Worm (Caenorhabditis elegans) whole organism, early embryonic: Measurements from ENCODE around the gene R09F10.3.
"Not testable (repeated sequence)": the region's sequence is repeated elsewhere in the genome, so short reads cannot be mapped to it uniquely, and the experiment has no call there.

Experiments used
- B0310.2 ChIP-seq: sonication (generic microtip); optimal IDR thresholded peaks from 2 replicates; lab custom pipeline; 2016; ENCODE audit warnings: mild to moderate bottlenecking, missing genetic modification characterization, missing compliant biosample characterization
- F13C5.2 ChIP-seq: sonication (generic microtip); optimal IDR thresholded peaks from 2 replicates; lab custom pipeline; 2017; ENCODE audit warnings: mild to moderate bottlenecking, missing genetic modification characterization, inconsistent platforms, missing compliant biosample characterization
- aly-1 ChIP-seq: sonication (generic microtip); optimal IDR thresholded peaks from 2 replicates; lab custom pipeline; 2016; ENCODE audit warnings: missing genetic modification characterization, missing compliant biosample characterization
- ama-1 ChIP-seq: fragments of 150-350 bp; optimal IDR thresholded peaks from 2 replicates; lab custom pipeline; 2014
- ceh-13 ChIP-seq: fragments of 200-800 bp; sonication (Bioruptor generic); optimal IDR thresholded peaks from 2 replicates; lab custom pipeline; 2018; ENCODE audit warnings: mild to moderate bottlenecking, missing genetic modification characterization, missing compliant biosample characterization
- ceh-36 ChIP-seq: sonication (generic microtip); optimal IDR thresholded peaks from 2 replicates; lab custom pipeline; 2016; ENCODE audit warnings: missing genetic modification characterization, inconsistent platforms, missing compliant biosample characterization
- ets-7 ChIP-seq: sonication (generic microtip); optimal IDR thresholded peaks from 2 replicates; lab custom pipeline; 2016; ENCODE audit warnings: missing genotype, missing genetic modification characterization, missing compliant biosample characterization
- flt-1 ChIP-seq: fragments of 200-800 bp; sonication (Bioruptor generic); IDR thresholded peaks from 2 replicates; pipeline ENCODE4 v1.3.6; 2022; ENCODE audit warnings: missing genetic modification characterization, missing compliant biosample characterization
- hmbx-1 ChIP-seq: sonication (generic microtip); optimal IDR thresholded peaks from 2 replicates; lab custom pipeline; 2016; ENCODE audit warnings: mild to moderate bottlenecking, missing genetic modification characterization, missing compliant biosample characterization
- hmg-4 ChIP-seq: fragments of 200-800 bp; sonication (Bioruptor generic); optimal IDR thresholded peaks from 2 replicates; lab custom pipeline; 2018; ENCODE audit warnings: mild to moderate bottlenecking, missing genetic modification characterization, missing compliant biosample characterization
- hnd-1 ChIP-seq: sonication (generic microtip); optimal IDR thresholded peaks from 2 replicates; lab custom pipeline; 2016; ENCODE audit warnings: missing genetic modification characterization, missing compliant biosample characterization
- pes-1 ChIP-seq: fragments of 200-800 bp; sonication (Bioruptor generic); IDR thresholded peaks from 2 replicates; pipeline ENCODE4 v1.3.6; 2022; ENCODE audit warnings: missing genetic modification reagents, missing genetic modification characterization, missing compliant biosample characterization
- scrt-1 ChIP-seq: fragments of 200-800 bp; sonication (Bioruptor generic); IDR thresholded peaks from 2 replicates; pipeline ENCODE4 v1.3.6; 2022; ENCODE audit warnings: missing genetic modification characterization, missing compliant biosample characterization
- sea-1 ChIP-seq: fragments of 200-800 bp; sonication (Bioruptor generic); conservative IDR thresholded peaks from 2 replicates; pipeline ENCODE4 v1.3.6; 2022; ENCODE audit warnings: missing genetic modification characterization, missing compliant biosample characterization
- tbx-11 ChIP-seq: fragments of 200-800 bp; sonication (Bioruptor generic); IDR thresholded peaks from 2 replicates; pipeline ENCODE4 v1.3.6; 2022; ENCODE audit warnings: missing genetic modification characterization, missing compliant biosample characterization
- tbx-37 ChIP-seq: fragments of 200-800 bp; sonication (Bioruptor generic); conservative IDR thresholded peaks from 2 replicates; pipeline ENCODE4 v1.3.6; 2022; ENCODE audit warnings: missing genetic modification reagents, missing genetic modification characterization, missing compliant biosample characterization
- tra-4 ChIP-seq: sonication (generic microtip); optimal IDR thresholded peaks from 2 replicates; lab custom pipeline; 2017; ENCODE audit warnings: missing genetic modification characterization, missing compliant biosample characterization

R09F10.3 gene

DNA sequence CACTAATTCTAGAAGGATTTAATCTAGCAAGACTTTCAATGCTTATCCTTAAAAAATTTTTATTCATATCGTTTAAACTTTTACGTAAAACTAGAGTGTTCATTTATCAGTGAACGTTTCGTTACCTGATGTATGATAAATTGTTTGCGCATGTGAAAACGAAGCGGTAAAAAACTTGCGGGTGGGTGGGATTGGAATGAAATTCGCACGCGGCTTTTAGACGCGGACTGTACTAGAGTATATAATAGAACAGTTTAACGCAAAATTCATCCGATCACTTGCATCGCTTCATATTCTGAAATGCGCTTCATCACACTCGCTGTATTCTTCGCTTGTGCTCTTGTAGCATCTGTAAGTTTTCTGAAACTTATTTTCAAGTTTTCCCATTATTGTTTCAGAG, 27.4 kb downstream of the R09F10.3 start, which contains the start of gene abu-9:
TSS of gene abu-9 (plus strand) at position 301 of the 400 bp plus-strand sequence.
- not testable (repeated sequence) for TF ChIP-seq F13C5.2 (tag; lab: Kevin White, UChicago); tbx-37; ets-7 (tag; lab: Kevin White, UChicago)

DNA sequence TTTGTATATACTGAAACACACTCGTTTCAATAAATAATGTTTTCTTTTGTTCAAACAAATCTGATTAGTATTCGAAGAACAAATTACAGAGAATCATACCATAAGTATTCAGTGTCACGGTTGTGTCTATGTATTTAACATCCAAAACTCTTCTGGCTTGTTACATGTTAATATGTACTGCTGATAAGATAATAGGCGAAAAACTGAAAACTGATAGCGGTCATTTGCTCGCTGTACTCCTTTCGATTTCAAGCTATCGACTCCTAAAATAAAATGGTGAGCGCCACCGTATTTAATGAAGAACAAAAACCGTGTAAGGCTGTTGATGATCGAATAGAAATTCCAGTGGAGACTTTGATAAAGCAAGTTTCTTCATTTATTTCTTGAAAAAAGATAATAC, 28.9 kb downstream of the R09F10.3 start, which contains the start of gene R09F10.1:
TSS of gene R09F10.1 (plus strand) at position 222 of the 400 bp plus-strand sequence.
- no peak for TF ChIP-seq pes-1 (GFP tag; lab: Robert Waterston, UW)
- no peak for TF ChIP-seq tra-4
- no peak for TF ChIP-seq hmbx-1 (tag; lab: Kevin White, UChicago)

DNA sequence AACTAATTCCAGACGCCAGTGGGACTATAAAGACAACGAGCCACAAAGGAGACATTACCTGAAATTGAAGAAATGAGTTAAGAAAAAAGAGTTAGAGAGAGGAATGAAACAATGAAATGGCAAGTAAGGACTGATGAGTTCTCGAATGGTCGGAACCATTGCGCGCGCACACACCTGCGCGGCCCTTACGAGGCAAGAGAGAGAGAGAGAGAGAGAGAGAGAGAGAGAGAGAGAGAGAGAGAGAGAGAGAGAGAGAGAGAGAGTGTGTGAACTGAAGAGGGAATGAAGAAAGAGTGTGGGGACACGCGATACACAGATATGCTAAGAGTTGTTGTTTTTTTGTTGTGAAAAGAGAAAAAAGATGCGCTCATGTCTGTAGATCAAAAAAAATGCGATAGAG, 32.0 kb downstream of the R09F10.3 start, which contains the start of gene R09F10.8:
TSS of gene R09F10.8 (minus strand) at position 58 of the 400 bp plus-strand sequence.
- TF ChIP-seq F13C5.2 (tag; lab: Kevin White, UChicago) = no peak
- no peak for TF ChIP-seq ceh-13 (GFP tag; lab: Kevin White, UChicago)
- no peak for TF ChIP-seq aly-1 (tag; lab: Kevin White, UChicago)
- no peak for TF ChIP-seq flt-1 (GFP tag; lab: Robert Waterston, UW)
- no peak for TF ChIP-seq ets-7 (tag; lab: Kevin White, UChicago)
- TF ChIP-seq hmbx-1 (tag; lab: Kevin White, UChicago) = no peak
- TF ChIP-seq ama-1 = no peak
- TF ChIP-seq hnd-1 (tag; lab: Kevin White, UChicago) = no peak
- no peak for TF ChIP-seq hmg-4 (GFP tag; lab: Kevin White, UChicago)
- TF ChIP-seq ceh-36 (tag; lab: Kevin White, UChicago) = no peak

DNA sequence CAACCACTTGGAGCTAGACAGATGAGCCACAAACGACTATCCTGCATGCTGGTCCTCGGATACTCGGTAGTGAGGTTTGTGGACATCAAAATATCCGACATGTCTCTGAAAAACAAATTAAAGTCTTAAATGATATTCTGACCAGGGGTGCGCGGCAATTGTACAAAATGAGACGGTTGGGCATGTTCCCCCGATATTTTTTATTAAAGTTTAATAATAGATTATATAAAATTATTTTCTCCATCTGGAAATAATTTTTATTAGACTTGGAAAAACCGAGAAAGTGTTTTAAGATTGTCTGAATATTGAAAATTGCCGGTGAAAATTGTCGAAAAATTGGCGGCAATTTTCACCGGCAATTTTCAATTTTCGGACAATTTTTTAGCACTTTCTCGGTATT, 33.4 kb downstream of the R09F10.3 start, which contains the start of gene F55E10.4:
TSS of gene F55E10.4 (minus strand) at position 101 of the 400 bp plus-strand sequence.
- TF ChIP-seq hmg-4 (GFP tag; lab: Kevin White, UChicago) (no peak), ama-1 (no peak), flt-1 (GFP tag; lab: Robert Waterston, UW) (no peak), ceh-13 (GFP tag; lab: Kevin White, UChicago) (no peak), F13C5.2 (tag; lab: Kevin White, UChicago) (no peak), sea-1 (GFP tag; lab: Robert Waterston, UW) (no peak), B0310.2 (tag; lab: Kevin White, UChicago) (no peak), scrt-1 (no peak), pes-1 (GFP tag; lab: Robert Waterston, UW) (no peak), hmbx-1 (tag; lab: Kevin White, UChicago) (no peak), tra-4 (no peak), ets-7 (tag; lab: Kevin White, UChicago) (no peak), tbx-11 (no peak), ceh-36 (tag; lab: Kevin White, UChicago) (no peak), tbx-37 (no peak), hnd-1 (tag; lab: Kevin White, UChicago) (no peak)

DNA sequence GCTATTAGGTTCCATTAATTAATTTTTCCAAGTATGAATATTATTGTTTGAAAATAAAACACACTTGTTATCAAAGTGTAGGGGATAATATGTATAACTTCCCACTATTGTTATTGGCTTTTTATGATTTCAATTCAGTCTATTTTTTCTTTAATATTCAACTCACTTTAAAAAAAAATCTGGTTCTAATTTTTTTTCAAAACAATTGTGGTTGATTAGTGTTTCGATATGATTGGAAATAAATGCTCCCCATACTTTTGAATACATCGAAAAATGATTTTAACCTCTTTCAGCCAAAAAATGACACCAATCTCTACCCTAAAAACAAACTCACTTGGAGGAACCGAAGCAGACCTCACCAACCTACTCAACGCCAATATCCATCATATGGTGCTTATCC, 46.0 kb downstream of the R09F10.3 start, which contains the start of gene F55E10.2:
TSS of gene F55E10.2 (plus strand) at position 301 of the 400 bp plus-strand sequence.
- no peak for TF ChIP-seq hmg-4 (GFP tag; lab: Kevin White, UChicago)
- TF ChIP-seq B0310.2 (tag; lab: Kevin White, UChicago) = no peak
- TF ChIP-seq aly-1 (tag; lab: Kevin White, UChicago) = no peak
- no peak for TF ChIP-seq hnd-1 (tag; lab: Kevin White, UChicago)
- TF ChIP-seq F13C5.2 (tag; lab: Kevin White, UChicago) = no peak
- no peak for TF ChIP-seq ceh-13 (GFP tag; lab: Kevin White, UChicago)

DNA sequence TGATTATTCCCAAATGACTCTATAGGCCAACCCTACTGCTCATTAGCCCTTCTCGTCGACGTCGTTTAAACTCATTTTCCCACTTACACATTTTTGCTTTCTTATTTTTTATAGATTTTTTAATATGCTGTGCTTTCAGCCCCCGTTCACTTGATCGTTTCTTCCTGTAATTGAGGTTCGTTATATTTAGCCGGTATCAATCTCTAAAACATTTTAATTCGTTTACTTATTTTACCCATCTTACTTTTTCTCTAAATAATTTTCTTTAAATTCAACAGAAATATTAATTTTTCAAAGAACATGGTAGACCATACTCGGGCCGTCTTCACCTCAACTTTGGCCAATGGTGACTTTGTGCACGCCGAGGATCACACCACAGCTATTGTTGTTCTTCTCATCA, 47.2 kb downstream of the R09F10.3 start, which contains the start of gene F55E10.1:
TSS of gene F55E10.1 (plus strand) at position 301 of the 400 bp plus-strand sequence.
- TF ChIP-seq B0310.2 (tag; lab: Kevin White, UChicago) (no peak), ceh-13 (GFP tag; lab: Kevin White, UChicago) (no peak), F13C5.2 (tag; lab: Kevin White, UChicago) (no peak), ets-7 (tag; lab: Kevin White, UChicago) (no peak), sea-1 (GFP tag; lab: Robert Waterston, UW) (no peak), hmg-4 (GFP tag; lab: Kevin White, UChicago) (no peak), hnd-1 (tag; lab: Kevin White, UChicago) (no peak), tbx-37 (no peak), scrt-1 (no peak), hmbx-1 (tag; lab: Kevin White, UChicago) (no peak), tbx-11 (no peak), aly-1 (tag; lab: Kevin White, UChicago) (no peak), flt-1 (GFP tag; lab: Robert Waterston, UW) (no peak), ceh-36 (tag; lab: Kevin White, UChicago) (no peak), pes-1 (GFP tag; lab: Robert Waterston, UW) (no peak), ama-1 (no peak)

DNA sequence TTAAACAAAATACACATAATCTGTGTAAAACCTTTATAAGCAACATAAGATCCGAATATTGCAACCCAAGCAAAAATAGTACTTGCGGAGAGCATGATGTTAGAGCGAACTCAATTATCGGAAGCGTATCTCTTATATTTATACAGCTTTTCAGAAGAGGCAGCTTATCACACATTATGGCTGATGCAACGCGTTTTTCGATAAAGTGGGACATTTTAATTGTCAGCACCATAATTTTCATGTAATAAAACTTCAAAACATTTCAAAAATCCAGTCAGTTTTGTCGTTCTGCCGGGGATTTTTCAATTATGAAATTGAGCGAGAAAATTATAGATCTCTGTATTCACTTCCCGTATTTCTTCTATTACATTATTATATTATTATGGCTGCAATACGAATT, 51.8 kb downstream of the R09F10.3 start, which contains the start of gene drd-5:
TSS of gene drd-5 (minus strand) at position 101 of the 400 bp plus-strand sequence.
- TF ChIP-seq hmg-4 (GFP tag; lab: Kevin White, UChicago) (no peak), pes-1 (GFP tag; lab: Robert Waterston, UW) (no peak), flt-1 (GFP tag; lab: Robert Waterston, UW) (no peak), aly-1 (tag; lab: Kevin White, UChicago) (no peak), ama-1 (no peak), sea-1 (GFP tag; lab: Robert Waterston, UW) (no peak), F13C5.2 (tag; lab: Kevin White, UChicago) (no peak), ceh-13 (GFP tag; lab: Kevin White, UChicago) (no peak), ceh-36 (tag; lab: Kevin White, UChicago) (no peak), tbx-11 (no peak), tra-4 (no peak), hmbx-1 (tag; lab: Kevin White, UChicago) (no peak), hnd-1 (tag; lab: Kevin White, UChicago) (no peak), scrt-1 (no peak), ets-7 (tag; lab: Kevin White, UChicago) (no peak), tbx-37 (no peak), B0310.2 (tag; lab: Kevin White, UChicago) (no peak)
